Worm (Caenorhabditis elegans) whole organism, midembryonic: ENCODE results near the gene Y48A5A.1.
A peak's percentile ranks its signal among the peaks of the same experiment; 100 is the strongest.

Source experiments
- T22C8.4 ChIP-seq: fragments of 200-800 bp; sonication (Bioruptor generic); IDR thresholded peaks from 2 replicates; pipeline ENCODE4 v1.3.6; 2022; ENCODE audit warnings: missing genetic modification characterization, missing compliant biosample characterization
- cog-1 ChIP-seq: sonication (generic microtip); optimal IDR thresholded peaks from 2 replicates; lab custom pipeline; 2016; ENCODE audit warnings: missing genetic modification characterization, missing compliant biosample characterization
- flt-1 ChIP-seq: fragments of 200-800 bp; sonication (Bioruptor generic); IDR thresholded peaks from 2 replicates; pipeline ENCODE4 v1.3.6; 2022; ENCODE audit warnings: missing genetic modification characterization, missing compliant biosample characterization
- klf-2 ChIP-seq: fragments of 200-800 bp; sonication (Bioruptor generic); conservative IDR thresholded peaks from 2 replicates; pipeline ENCODE4 v1.3.6; 2022; ENCODE audit warnings: missing genetic modification reagents, missing genetic modification characterization, missing compliant biosample characterization
- med-1 ChIP-seq: sonication (generic microtip); optimal IDR thresholded peaks from 2 replicates; lab custom pipeline; 2017; ENCODE audit warnings: missing genetic modification characterization, mild to moderate bottlenecking, missing compliant biosample characterization, antibody characterized with exemption, missing genetic modification reagents; ENCODE audit not compliant: insufficient read depth
- ref-1 ChIP-seq: fragments of 200-800 bp; sonication (Bioruptor generic); conservative IDR thresholded peaks from 2 replicates; pipeline ENCODE4 v1.3.6; 2022; ENCODE audit warnings: missing genetic modification reagents, missing genetic modification characterization, missing compliant biosample characterization
- tab-1 ChIP-seq: fragments of 200-800 bp; sonication (Bioruptor generic); IDR thresholded peaks from 2 replicates; pipeline ENCODE4 v1.3.6; 2022; ENCODE audit warnings: missing genetic modification characterization, missing compliant biosample characterization
- ztf-23 ChIP-seq: fragments of 200-800 bp; sonication (Bioruptor generic); IDR thresholded peaks from 2 replicates; pipeline ENCODE4 v1.3.6; 2022; ENCODE audit warnings: missing genetic modification reagents, missing genetic modification characterization, missing compliant biosample characterization
- ztf-29 ChIP-seq: fragments of 200-800 bp; sonication (Bioruptor generic); IDR thresholded peaks from 2 replicates; pipeline ENCODE4 v1.3.6; 2022; ENCODE audit warnings: missing genetic modification reagents, missing genetic modification characterization, missing compliant biosample characterization

Gene Y48A5A.1

ce11 chrIV:1953132-1953629 is 12.1 kb upstream of the Y48A5A.1 start, which contains the start of gene F52C12.2:
F52C12.2 (plus strand) TSS chrIV:1953579.
- TF ChIP-seq T22C8.4 (GFP tag; lab: Robert Waterston, UW): 0 out of 2 replicates have a peak, but pooled peaks have one; percentile 45
- no peak for TF ChIP-seq cog-1 (tag; lab: Kevin White, UChicago)
- TF ChIP-seq klf-2: no peak

- TF ChIP-seq cog-1 (tag; lab: Kevin White, UChicago) (no peak), T22C8.4 (GFP tag; lab: Robert Waterston, UW) (no peak), ztf-29 (GFP tag; lab: Robert Waterston, UW) (no peak), klf-2 (no peak)
Measured at ce11 chrIV:1956411-1956810, 8.9 kb upstream of the Y48A5A.1 start, which contains the start of gene F52C12.6. F52C12.6 (plus strand) TSS chrIV:1956711.

ce11 chrIV:1959554-1959953 is 5.7 kb upstream of the Y48A5A.1 start, which contains the start of gene tdpo-1:
tdpo-1 (plus strand) TSS chrIV:1959854.
- TF ChIP-seq flt-1 (GFP tag; lab: Robert Waterston, UW): no peak
- TF ChIP-seq klf-2: no peak
- TF ChIP-seq ref-1: no peak
- TF ChIP-seq med-1 (GFP tag; lab: Kevin White, UChicago): no peak
- TF ChIP-seq T22C8.4 (GFP tag; lab: Robert Waterston, UW): no peak
- no peak for TF ChIP-seq ztf-23 (GFP tag; lab: Robert Waterston, UW)
- no peak for TF ChIP-seq cog-1 (tag; lab: Kevin White, UChicago)
- TF ChIP-seq ztf-29 (GFP tag; lab: Robert Waterston, UW): no peak
- no peak for TF ChIP-seq tab-1 (GFP tag; lab: Robert Waterston, UW)

ce11 chrIV:1963247-1963646 is 2.0 kb upstream of the Y48A5A.1 start, which contains the start of gene ulp-3:
ulp-3 (plus strand) TSS chrIV:1963634.
- TF ChIP-seq tab-1 (GFP tag; lab: Robert Waterston, UW): no peak

ce11 chrIV:1964057-1964456 is 1.2 kb upstream of the Y48A5A.1 start:
- TF ChIP-seq ztf-29 (GFP tag; lab: Robert Waterston, UW): no peak
- TF ChIP-seq med-1 (GFP tag; lab: Kevin White, UChicago): no peak
- no peak for TF ChIP-seq cog-1 (tag; lab: Kevin White, UChicago)
- TF ChIP-seq tab-1 (GFP tag; lab: Robert Waterston, UW): no peak
- TF ChIP-seq ref-1: no peak
- TF ChIP-seq T22C8.4 (GFP tag; lab: Robert Waterston, UW): no peak
- TF ChIP-seq flt-1 (GFP tag; lab: Robert Waterston, UW): no peak
- TF ChIP-seq klf-2: no peak
- TF ChIP-seq ztf-23 (GFP tag; lab: Robert Waterston, UW): no peak

- TF ChIP-seq T22C8.4 (GFP tag; lab: Robert Waterston, UW): peak; percentile 74
- no peak for TF ChIP-seq tab-1 (GFP tag; lab: Robert Waterston, UW)
- TF ChIP-seq ztf-29 (GFP tag; lab: Robert Waterston, UW): no peak
Measured at ce11 chrIV:1969353-1969752, 4.1 kb downstream of the Y48A5A.1 start, which contains the start of gene Y48A5A.3. Y48A5A.3 (plus strand) TSS chrIV:1969737.

ce11 chrIV:1970158-1970557 is 4.9 kb downstream of the Y48A5A.1 start:
- TF ChIP-seq ztf-29 (GFP tag; lab: Robert Waterston, UW) (no peak), tab-1 (GFP tag; lab: Robert Waterston, UW) (no peak), klf-2 (no peak), med-1 (GFP tag; lab: Kevin White, UChicago) (no peak), T22C8.4 (GFP tag; lab: Robert Waterston, UW) (no peak)

- TF ChIP-seq flt-1 (GFP tag; lab: Robert Waterston, UW) (no peak), ref-1 (no peak), T22C8.4 (GFP tag; lab: Robert Waterston, UW) (peak; percentile 71), cog-1 (tag; lab: Kevin White, UChicago) (no peak)
Measured at ce11 chrIV:1971078-1971477, 5.8 kb downstream of the Y48A5A.1 start.

- TF ChIP-seq med-1 (GFP tag; lab: Kevin White, UChicago) (no peak), T22C8.4 (GFP tag; lab: Robert Waterston, UW) (no peak), ztf-23 (GFP tag; lab: Robert Waterston, UW) (no peak), flt-1 (GFP tag; lab: Robert Waterston, UW) (no peak), klf-2 (no peak), ref-1 (no peak), cog-1 (tag; lab: Kevin White, UChicago) (no peak), ztf-29 (GFP tag; lab: Robert Waterston, UW) (no peak), tab-1 (GFP tag; lab: Robert Waterston, UW) (no peak)
Measured at ce11 chrIV:1972271-1972670, 7.0 kb downstream of the Y48A5A.1 start, which contains the start of gene Y76B12C.4. Y76B12C.4 (minus strand) TSS chrIV:1972371.

- TF ChIP-seq med-1 (GFP tag; lab: Kevin White, UChicago) (no peak), cog-1 (tag; lab: Kevin White, UChicago) (no peak), klf-2 (no peak), T22C8.4 (GFP tag; lab: Robert Waterston, UW) (no peak), tab-1 (GFP tag; lab: Robert Waterston, UW) (no peak), ref-1 (no peak), ztf-23 (GFP tag; lab: Robert Waterston, UW) (no peak), flt-1 (GFP tag; lab: Robert Waterston, UW) (no peak), ztf-29 (GFP tag; lab: Robert Waterston, UW) (no peak)
Measured at ce11 chrIV:1973372-1973771, 8.1 kb downstream of the Y48A5A.1 start, which contains the start of gene Y76B12C.3. Y76B12C.3 (plus strand) TSS chrIV:1973705.
